Fruit fly (Drosophila melanogaster): ENCODE measurements around the gene CG10477.

The CG10477 gene

DNA sequence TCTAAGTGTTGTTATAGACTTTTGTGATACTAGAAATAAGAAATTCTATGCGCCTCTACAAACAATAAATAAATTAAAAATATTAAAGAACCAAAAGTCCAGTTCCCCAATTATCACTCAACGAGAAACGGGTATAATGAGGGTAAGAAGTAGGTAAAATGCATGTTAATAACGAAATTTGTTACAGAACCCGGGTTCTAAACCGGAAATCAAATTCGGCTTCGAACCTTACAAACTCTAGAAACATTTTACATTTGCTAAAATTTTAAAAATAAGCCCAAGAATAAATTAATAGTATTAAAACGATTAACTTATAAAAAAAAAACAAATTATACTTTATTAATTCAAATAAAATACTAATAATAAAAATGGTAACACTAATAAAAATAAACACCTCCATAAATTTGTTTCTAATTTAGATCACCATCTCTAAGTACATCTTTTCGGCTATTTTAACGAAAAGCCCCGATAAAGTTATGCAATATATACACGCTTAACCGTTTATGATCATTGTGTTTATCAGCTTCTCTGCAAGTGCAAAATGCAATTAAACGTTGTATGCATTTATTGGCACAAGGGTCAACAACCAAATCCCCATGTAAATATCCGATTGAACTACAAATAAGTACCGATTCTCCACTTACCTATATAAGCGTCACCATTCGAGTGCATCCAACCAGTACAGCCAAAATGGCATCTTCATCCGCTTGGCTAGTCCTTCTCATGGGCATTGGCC, 37.2 kb upstream of the CG10477 start, which contains the start of gene CG6602:
CG6602 (plus strand) TSS at position 686 of the 736 bp plus-strand sequence.
- TF ChIP-seq brk (GFP tag; optimal IDR thresholded peaks at IDR 0.05) (no peak), rgr (GFP tag; optimal IDR thresholded peaks at IDR 0.05) (peak; percentile 68), Hr78 (GFP tag; optimal IDR thresholded peaks at IDR 0.05) (no peak), foxo (GFP tag; optimal IDR thresholded peaks at IDR 0.05) (peak in 1 of 2 experiments; percentile 53), dmrt93B (GFP tag; optimal IDR thresholded peaks at IDR 0.05) (peak; percentile 89), HLH106 (tag; optimal IDR thresholded peaks at IDR 0.05) (peak; percentile 59), sage (GFP tag; optimal IDR thresholded peaks at IDR 0.05) (peak; percentile 39), h (GFP tag; optimal IDR thresholded peaks at IDR 0.05) (peak; percentile 26), ey (GFP tag; optimal IDR thresholded peaks at IDR 0.05) (peak; percentile 3), OdsH (GFP tag; optimal IDR thresholded peaks at IDR 0.05) (peak; percentile 27), Dfd (GFP tag; optimal IDR thresholded peaks at IDR 0.05) (no peak), Myc (optimal IDR thresholded peaks at IDR 0.05) (no peak), CrebA (GFP tag; optimal IDR thresholded peaks at IDR 0.05; ENCODE audit: borderline replicate concordance) (no peak), Sp1 (GFP tag; optimal IDR thresholded peaks at IDR 0.05) (peak; percentile 36), Hr83 (GFP tag; optimal IDR thresholded peaks at IDR 0.05; ENCODE audit: poor library complexity, severe bottlenecking) (peak; percentile 65), Dif (GFP tag; optimal IDR thresholded peaks at IDR 0.05; ENCODE audit: partially characterized antibody) (no peak), fru (GFP tag; optimal IDR thresholded peaks at IDR 0.05) (peak; percentile 25), CG9705 (GFP tag; optimal IDR thresholded peaks at IDR 0.05) (peak; percentile 69), sv (GFP tag; optimal IDR thresholded peaks at IDR 0.05) (peak; percentile 30)

DNA sequence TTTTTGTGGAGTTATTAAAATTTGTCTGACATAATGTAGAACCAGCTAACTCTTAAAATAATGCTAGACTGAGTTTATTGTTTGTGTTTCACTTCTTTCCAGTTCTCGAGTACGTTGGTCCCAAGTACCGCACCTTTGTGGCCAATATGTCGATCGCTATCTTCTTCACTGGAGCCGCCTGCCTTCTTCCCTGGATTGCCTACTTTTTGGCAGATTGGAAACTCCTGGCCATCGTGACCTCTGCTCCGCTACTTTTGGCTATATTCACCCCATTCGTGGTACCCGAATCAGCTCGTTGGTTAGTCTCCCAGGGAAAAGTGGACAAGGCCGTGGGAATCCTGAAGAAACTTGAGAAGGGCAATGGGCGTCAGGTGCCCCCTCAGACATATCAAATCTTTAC, 35.7 kb upstream of the CG10477 start:
- TF ChIP-seq psq (GFP tag; optimal IDR thresholded peaks at IDR 0.05) = no peak
- no peak for TF ChIP-seq Dif (GFP tag; optimal IDR thresholded peaks at IDR 0.05; ENCODE audit: partially characterized antibody)
- no peak for TF ChIP-seq GATAd (GFP tag; optimal IDR thresholded peaks at IDR 0.05)
- no peak for TF ChIP-seq sage (GFP tag; optimal IDR thresholded peaks at IDR 0.05)
- no peak for TF ChIP-seq lola (GFP tag; optimal IDR thresholded peaks at IDR 0.05)
- no peak for TF ChIP-seq foxo (GFP tag; optimal IDR thresholded peaks at IDR 0.05)
- no peak for TF ChIP-seq N (GFP tag; optimal IDR thresholded peaks at IDR 0.05)
- TF ChIP-seq OdsH (GFP tag; optimal IDR thresholded peaks at IDR 0.05) = no peak
- TF ChIP-seq Sp1 (GFP tag; optimal IDR thresholded peaks at IDR 0.05) = no peak
- no peak for TF ChIP-seq fru (GFP tag; optimal IDR thresholded peaks at IDR 0.05)
- TF ChIP-seq brk (GFP tag; optimal IDR thresholded peaks at IDR 0.05) = no peak
- TF ChIP-seq Vsx2 (GFP tag; optimal IDR thresholded peaks at IDR 0.05; ENCODE audit: partially characterized antibody) = no peak
- TF ChIP-seq Hr83 (GFP tag; optimal IDR thresholded peaks at IDR 0.05; ENCODE audit: poor library complexity, severe bottlenecking) = no peak

DNA sequence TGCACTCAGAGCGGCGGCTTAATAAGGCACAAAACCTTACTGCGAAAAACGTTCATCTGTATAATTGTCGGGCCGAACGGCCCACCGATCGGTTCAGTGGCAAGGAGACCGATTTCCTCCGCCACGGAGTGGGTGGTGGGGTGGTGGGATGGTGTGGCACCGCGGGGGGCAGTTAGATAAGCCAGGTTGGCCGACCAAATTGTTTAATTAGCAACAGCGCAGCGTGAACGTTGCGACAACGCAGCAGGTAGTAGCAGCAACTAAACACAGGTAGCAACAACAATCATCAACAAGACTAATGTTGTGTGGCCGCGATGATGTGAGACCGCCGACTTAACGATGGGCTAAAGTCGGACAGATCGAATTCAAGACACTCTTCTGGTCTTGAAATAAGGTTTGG, 33.8 kb upstream of the CG10477 start:
- TF ChIP-seq CG9705 (GFP tag; optimal IDR thresholded peaks at IDR 0.05) = no peak
- no peak for TF ChIP-seq woc (GFP tag; optimal IDR thresholded peaks at IDR 0.05)
- TF ChIP-seq Mio (GFP tag; optimal IDR thresholded peaks at IDR 0.05) = no peak
- no peak for TF ChIP-seq Abd-B (GFP tag; optimal IDR thresholded peaks at IDR 0.05)
- no peak for TF ChIP-seq N (GFP tag; optimal IDR thresholded peaks at IDR 0.05)
- TF ChIP-seq HLH106 (tag; optimal IDR thresholded peaks at IDR 0.05) = no peak
- TF ChIP-seq Hr83 (GFP tag; optimal IDR thresholded peaks at IDR 0.05; ENCODE audit: poor library complexity, severe bottlenecking) = no peak
- no peak for TF ChIP-seq foxo (GFP tag; optimal IDR thresholded peaks at IDR 0.05)
- no peak for TF ChIP-seq dsf (GFP tag; optimal IDR thresholded peaks at IDR 0.05; ENCODE audit: borderline replicate concordance)
- TF ChIP-seq jim (GFP tag; optimal IDR thresholded peaks at IDR 0.05) = no peak
- no peak for TF ChIP-seq Jra (GFP tag; optimal IDR thresholded peaks at IDR 0.05)
- no peak for TF ChIP-seq sage (GFP tag; optimal IDR thresholded peaks at IDR 0.05)
- no peak for TF ChIP-seq Dif (GFP tag; optimal IDR thresholded peaks at IDR 0.05; ENCODE audit: partially characterized antibody)
- no peak for TF ChIP-seq usp (GFP tag; optimal IDR thresholded peaks at IDR 0.05)
- TF ChIP-seq tai (GFP tag; optimal IDR thresholded peaks at IDR 0.05) = no peak

DNA sequence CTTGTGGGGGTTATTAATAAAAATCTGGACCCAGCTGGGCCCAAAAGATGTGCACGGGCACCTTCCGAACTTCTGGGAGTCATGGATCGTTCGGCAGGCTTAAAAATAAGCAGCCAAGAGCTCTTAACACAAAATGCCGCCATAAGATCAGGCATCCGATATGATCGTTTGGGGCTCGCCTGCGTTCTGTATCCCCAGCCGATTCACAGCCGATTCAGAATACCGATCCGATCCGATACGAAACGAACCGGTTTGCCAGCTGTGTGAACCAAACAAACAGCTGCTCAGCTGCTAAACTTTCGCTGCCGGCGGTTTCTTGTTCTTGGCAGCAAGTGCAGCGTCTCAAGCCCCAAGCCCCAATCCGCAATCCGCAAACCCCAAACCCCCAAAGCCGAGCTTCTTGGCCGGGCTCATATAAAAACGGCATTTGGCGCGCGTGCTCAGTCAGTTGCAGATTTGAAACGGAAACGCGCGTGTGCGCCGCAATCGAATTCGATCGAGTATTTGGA, 31.5 kb upstream of the CG10477 start, which contains the start of gene CG42269:
CG42269 (plus strand) TSS at position 416 of the 509 bp plus-strand sequence.
- TF ChIP-seq Rel (GFP tag; optimal IDR thresholded peaks at IDR 0.05) (peak; percentile 0), Rel (tag; optimal IDR thresholded peaks at IDR 0.05) (no peak), Myc (optimal IDR thresholded peaks at IDR 0.05) (no peak), lola (GFP tag; optimal IDR thresholded peaks at IDR 0.05) (no peak), N (GFP tag; optimal IDR thresholded peaks at IDR 0.05) (no peak), Vsx2 (GFP tag; optimal IDR thresholded peaks at IDR 0.05; ENCODE audit: partially characterized antibody) (no peak), h (GFP tag; optimal IDR thresholded peaks at IDR 0.05) (peak; percentile 44)

Data from whole organism, wandering third instar larva.